Worm (Caenorhabditis elegans) whole organism, L4/young adult: Measurements from ENCODE around the gene Y116A8A.2.

Source experiments
- dao-5 ChIP-seq: sonication (generic microtip); optimal IDR thresholded peaks from 2 replicates; lab custom pipeline; 2016; ENCODE audit warnings: missing genotype, missing genetic modification characterization, moderate library complexity, missing compliant biosample characterization
- him-1 ChIP-seq: sonication (generic microtip); optimal IDR thresholded peaks from 2 replicates; lab custom pipeline; 2016; ENCODE audit warnings: missing genotype, missing genetic modification reagents, missing genetic modification characterization, missing compliant biosample characterization

DNA sequence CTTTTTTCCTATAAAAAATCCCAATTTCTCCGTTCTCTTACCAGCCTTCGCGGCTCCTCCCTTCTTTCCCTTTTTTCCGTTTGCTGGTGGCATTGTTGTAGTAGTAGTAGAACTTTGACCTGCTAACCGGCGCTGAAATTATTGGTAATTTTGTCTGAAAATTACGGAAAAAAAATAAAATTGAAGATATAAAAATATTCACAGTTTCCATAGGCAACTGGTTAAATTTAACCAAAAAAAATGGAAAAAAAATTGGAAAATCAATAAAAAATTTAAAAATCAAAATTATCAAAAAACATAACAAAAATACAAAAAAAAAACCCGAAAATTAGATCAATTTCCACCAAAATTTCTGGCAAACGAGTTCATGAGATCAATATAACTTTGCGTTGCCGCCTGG, 41.1 kb upstream of the Y116A8A.2 start, which contains the start of gene map-2:
- TF ChIP-seq him-1 (tag; lab: Kevin White, UChicago) (no peak), dao-5 (no peak)
